Worm (Caenorhabditis elegans): ENCODE results near the gene cyn-3.

- TF ChIP-seq mep-1 (tag; optimal IDR thresholded peaks at IDR 0.05) (no peak), lin-39 (tag; optimal IDR thresholded peaks at IDR 0.05) (no peak), lin-13 (GFP tag; optimal IDR thresholded peaks at IDR 0.05) (no peak), efl-1 (optimal IDR thresholded peaks at IDR 0.05) (no peak), efl-1 (GFP tag; optimal IDR thresholded peaks at IDR 0.05 in 1 of 2) (no peak), ceh-82 (tag; optimal IDR thresholded peaks at IDR 0.05) (no peak), unc-62 (GFP tag; optimal IDR thresholded peaks at IDR 0.05) (no peak)
Measured at ce11 chrV:15232200-15232599, 42.5 kb downstream of the cyn-3 start, which contains the start of gene srw-13.
